Worm (Caenorhabditis elegans) whole organism, midembryonic: ENCODE results near the gene dmd-9.
"Not testable (repeated sequence)": the region's sequence is repeated elsewhere in the genome, so short reads cannot be mapped to it uniquely, and the experiment has no call there.

Source experiments
- T22C8.4 ChIP-seq: fragments of 200-800 bp; sonication (Bioruptor generic); IDR thresholded peaks from 2 replicates; pipeline ENCODE4 v1.3.6; 2022; ENCODE audit warnings: missing genetic modification characterization, missing compliant biosample characterization
- flt-1 ChIP-seq: fragments of 200-800 bp; sonication (Bioruptor generic); IDR thresholded peaks from 2 replicates; pipeline ENCODE4 v1.3.6; 2022; ENCODE audit warnings: missing genetic modification characterization, missing compliant biosample characterization
- med-1 ChIP-seq: sonication (generic microtip); optimal IDR thresholded peaks from 2 replicates; lab custom pipeline; 2017; ENCODE audit warnings: missing genetic modification characterization, mild to moderate bottlenecking, missing compliant biosample characterization, antibody characterized with exemption, missing genetic modification reagents; ENCODE audit not compliant: insufficient read depth
- ref-1 ChIP-seq: fragments of 200-800 bp; sonication (Bioruptor generic); conservative IDR thresholded peaks from 2 replicates; pipeline ENCODE4 v1.3.6; 2022; ENCODE audit warnings: missing genetic modification reagents, missing genetic modification characterization, missing compliant biosample characterization
- tab-1 ChIP-seq: fragments of 200-800 bp; sonication (Bioruptor generic); IDR thresholded peaks from 2 replicates; pipeline ENCODE4 v1.3.6; 2022; ENCODE audit warnings: missing genetic modification characterization, missing compliant biosample characterization
- ztf-29 ChIP-seq: fragments of 200-800 bp; sonication (Bioruptor generic); IDR thresholded peaks from 2 replicates; pipeline ENCODE4 v1.3.6; 2022; ENCODE audit warnings: missing genetic modification reagents, missing genetic modification characterization, missing compliant biosample characterization

- TF ChIP-seq ztf-29 (GFP tag; lab: Robert Waterston, UW); ref-1 (GFP tag; lab: Robert Waterston, UW); med-1 (GFP tag; lab: Kevin White, UChicago); T22C8.4; tab-1; flt-1 (GFP tag; lab: Robert Waterston, UW): not testable (repeated sequence)
These were observed 49.3 kb upstream of the dmd-9 start, which contains the start of gene idpp-12 for ce11 chrIV:3303690-3304089.
